Fruit fly (Drosophila melanogaster) whole organism, adult: Measurements from ENCODE around the gene vas.

Source experiments
- CG11617 ChIP-seq: fragments of 200-800 bp; sonication (Bioruptor generic); optimal IDR thresholded peaks from 2 replicates; lab custom pipeline; 2017; ENCODE audit warnings: mild to moderate bottlenecking, missing biosample characterization, missing genetic modification reagents, missing genetic modification characterization
- CG12768 ChIP-seq: fragments of 200-800 bp; sonication (Bioruptor generic); optimal IDR thresholded peaks from 2 replicates; lab custom pipeline; 2017; ENCODE audit warnings: missing biosample characterization, missing genetic modification characterization, mild to moderate bottlenecking, moderate library complexity, missing genetic modification reagents
- CG14711 ChIP-seq: fragments of 200-800 bp; sonication (Bioruptor generic); optimal IDR thresholded peaks from 2 replicates; lab custom pipeline; 2018; ENCODE audit warnings: missing biosample characterization, mild to moderate bottlenecking, missing genetic modification characterization, moderate library complexity
- CG1620 ChIP-seq: fragments of 200-800 bp; sonication (Bioruptor generic); optimal IDR thresholded peaks from 2 replicates; lab custom pipeline; 2016; ENCODE audit warnings: missing biosample characterization, missing genetic modification characterization
- CG33017 ChIP-seq: fragments of 200-800 bp; sonication (Bioruptor generic); optimal IDR thresholded peaks from 2 replicates; lab custom pipeline; 2018; ENCODE audit warnings: missing biosample characterization, mild to moderate bottlenecking, missing genetic modification characterization, moderate library complexity
- CG5204 ChIP-seq: fragments of 200-800 bp; sonication (Bioruptor generic); optimal IDR thresholded peaks from 2 replicates; lab custom pipeline; 2016; ENCODE audit warnings: missing biosample characterization, missing genetic modification characterization
- CG7045 ChIP-seq: fragments of 200-800 bp; sonication (Bioruptor generic); optimal IDR thresholded peaks from 2 replicates; lab custom pipeline; 2017; ENCODE audit warnings: missing biosample characterization, mild to moderate bottlenecking, missing genetic modification characterization
- CG7101 ChIP-seq: fragments of 200-800 bp; sonication (Bioruptor generic); optimal IDR thresholded peaks from 2 replicates; lab custom pipeline; 2018; ENCODE audit warnings: missing biosample characterization, mild to moderate bottlenecking, missing genetic modification characterization, moderate library complexity
- Clk ChIP-seq: fragments of 200-800 bp; sonication (Bioruptor generic); optimal IDR thresholded peaks from 2 replicates; lab custom pipeline; 2017; ENCODE audit warnings: missing biosample characterization, missing genetic modification characterization
- Crg-1 ChIP-seq: fragments of 200-800 bp; sonication (Bioruptor generic); optimal IDR thresholded peaks from 2 replicates; lab custom pipeline; 2016; ENCODE audit warnings: missing biosample characterization, missing genetic modification characterization
- Hr96 ChIP-seq: fragments of 200-800 bp; sonication (Bioruptor generic); optimal IDR thresholded peaks from 2 replicates; lab custom pipeline; 2016; ENCODE audit warnings: missing biosample characterization, missing genetic modification characterization
- Mnt ChIP-seq: fragments of 200-800 bp; sonication (Bioruptor generic); optimal IDR thresholded peaks from 2 replicates; lab custom pipeline; 2016; ENCODE audit warnings: missing biosample characterization, mild to moderate bottlenecking, missing genetic modification characterization
- bab1 ChIP-seq: fragments of 200-800 bp; sonication (Bioruptor generic); optimal IDR thresholded peaks from 3 replicates; lab custom pipeline; 2019; ENCODE audit warnings: missing biosample characterization, mild to moderate bottlenecking, missing genetic modification characterization, moderate library complexity
- cic ChIP-seq: fragments of 200-800 bp; sonication (Bioruptor generic); optimal IDR thresholded peaks from 2 replicates; lab custom pipeline; 2017; ENCODE audit warnings: missing biosample characterization, mild to moderate bottlenecking, missing genetic modification characterization, moderate library complexity
- cnc ChIP-seq, 2 experiments: fragments of >200 bp; optimal IDR thresholded peaks; 2 replicates each; lab custom pipeline; 2017
- kay ChIP-seq: fragments of 200-800 bp; sonication (Bioruptor generic); peaks from one replicate; lab custom pipeline; 2016; ENCODE audit warnings: missing biosample characterization, missing genetic modification characterization, borderline replicate concordance
- ovo ChIP-seq: fragments of 200-800 bp; sonication (Bioruptor generic); optimal IDR thresholded peaks from 2 replicates; lab custom pipeline; 2016; ENCODE audit warnings: missing biosample characterization, missing genetic modification characterization
- pad ChIP-seq: fragments of 200-800 bp; sonication (Bioruptor generic); optimal IDR thresholded peaks from 3 replicates; lab custom pipeline; 2017; ENCODE audit warnings: missing biosample characterization, missing genetic modification characterization, mild to moderate bottlenecking, moderate library complexity, missing genetic modification reagents
- tj ChIP-seq: fragments of 200-800 bp; sonication (Bioruptor generic); optimal IDR thresholded peaks from 3 replicates; lab custom pipeline; 2017; ENCODE audit warnings: missing biosample characterization, mild to moderate bottlenecking, missing genetic modification characterization, moderate library complexity
- toe ChIP-seq: fragments of 200-800 bp; sonication (Bioruptor generic); optimal IDR thresholded peaks from 2 replicates; lab custom pipeline; 2016; ENCODE audit warnings: missing biosample characterization, missing genetic modification characterization

The vas gene

DNA sequence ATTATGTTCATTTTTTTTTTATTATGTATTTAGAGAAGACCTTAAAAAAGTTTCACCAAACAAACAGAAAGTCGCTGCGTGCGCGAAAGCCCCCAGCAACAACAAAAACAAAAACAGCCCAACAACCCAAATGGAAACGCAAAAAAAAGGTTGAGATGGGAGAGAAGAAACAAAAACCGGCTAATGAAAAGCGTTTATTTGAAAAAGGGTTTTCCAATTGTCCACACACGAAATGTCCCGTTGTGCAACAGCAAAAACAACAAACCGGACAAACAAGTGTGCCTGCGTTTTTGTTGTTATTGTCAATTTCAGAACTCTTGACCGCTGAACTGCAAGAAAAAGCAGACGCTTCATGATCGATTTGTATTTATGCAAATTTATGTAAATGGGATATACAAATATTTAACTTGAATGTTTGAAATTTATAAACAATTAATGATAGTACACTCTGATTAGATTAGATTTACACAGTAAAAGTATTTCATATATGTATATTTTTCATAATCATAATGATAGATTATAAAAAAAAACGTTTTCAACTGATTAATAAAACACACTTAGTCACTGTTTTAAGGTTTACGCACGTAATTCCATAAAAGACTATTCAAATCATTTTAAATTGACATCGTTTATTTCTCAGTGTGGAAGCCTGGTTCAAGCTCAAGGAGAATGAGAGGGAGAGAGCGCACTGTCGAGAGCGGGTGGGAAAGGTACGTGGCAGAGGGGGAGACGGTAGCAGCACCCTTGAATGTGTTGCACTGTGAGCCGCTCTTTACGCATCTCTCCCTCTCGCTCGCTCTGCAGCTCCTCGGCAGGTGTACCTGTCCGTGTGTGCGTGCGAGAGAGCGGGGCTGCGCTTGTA lies 4.9 kb upstream of the vas start:
- TF ChIP-seq Hr96 (GFP tag; lab: Kevin White, UChicago), result peak; percentile 19
- peak; percentile 7 for TF ChIP-seq tj (GFP tag; lab: Kevin White, UChicago)
- TF ChIP-seq CG11617, result peak; percentile 40
- peak; percentile 56 for TF ChIP-seq CG14711 (tag; lab: Kevin White, UChicago)
- peak; percentile 25 for TF ChIP-seq toe
- TF ChIP-seq Crg-1 (GFP tag; lab: Kevin White, UChicago), result no peak
- peak; percentile 30 for TF ChIP-seq Mnt
- TF ChIP-seq bab1 (GFP tag; lab: Kevin White, UChicago), result peak; percentile 30
- peak; percentile 48 for TF ChIP-seq CG7101
- peak; percentile 21 for TF ChIP-seq ovo (GFP tag; lab: Kevin White, UChicago)
- TF ChIP-seq CG12768 (GFP tag; lab: Kevin White, UChicago), result peak; percentile 56
- no peak for TF ChIP-seq CG5204 (GFP tag; lab: Kevin White, UChicago)
- TF ChIP-seq pad (GFP tag; lab: Kevin White, UChicago), result peak; percentile 91
- TF ChIP-seq CG7045 (GFP tag; lab: Kevin White, UChicago), result peak; percentile 54
- TF ChIP-seq kay (GFP tag; lab: Kevin White, UChicago), result peak; percentile 66
- no peak for TF ChIP-seq CG1620 (GFP tag; lab: Kevin White, UChicago)

DNA sequence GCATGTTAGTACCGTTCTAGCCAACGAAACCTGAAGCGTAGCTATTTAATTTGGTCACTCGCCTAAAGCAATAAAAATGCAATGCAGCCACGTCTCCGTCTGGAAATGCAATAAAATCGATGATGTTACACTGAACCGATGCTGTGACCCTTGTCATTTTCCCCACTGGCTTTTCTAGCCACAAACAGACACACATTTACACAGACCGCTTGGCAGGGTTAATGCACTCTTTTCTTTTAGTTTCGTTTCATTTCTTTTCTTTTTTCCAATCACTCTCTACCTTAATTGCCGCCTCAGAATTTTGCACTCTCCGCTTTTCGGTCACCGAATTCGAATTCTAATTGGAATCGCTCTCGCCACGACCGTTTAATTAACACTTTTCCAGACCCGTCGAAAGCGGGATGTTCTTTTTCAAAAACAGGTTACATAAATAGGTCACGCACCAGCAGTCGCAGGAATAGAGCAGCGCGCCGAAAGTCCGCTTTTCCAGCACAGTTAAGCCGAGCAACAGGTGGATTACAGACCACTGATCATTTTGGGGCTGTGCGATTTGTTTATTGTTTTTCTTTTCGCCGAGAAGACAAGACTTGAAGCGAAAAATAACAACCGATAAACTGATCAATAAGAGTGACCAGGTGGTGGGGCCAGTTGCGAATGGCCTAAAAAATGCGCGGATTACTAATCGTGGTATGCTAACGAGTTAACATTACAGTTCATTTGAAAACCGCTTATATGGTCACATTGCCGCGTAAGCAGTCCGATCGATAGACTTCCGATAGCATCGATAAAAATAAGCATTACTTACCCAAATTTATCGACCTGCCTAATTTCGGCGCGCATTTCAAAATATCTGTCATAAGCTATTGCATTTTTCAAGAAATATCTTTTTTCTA lies 4.0 kb upstream of the vas start, which contains the start of gene ck:
Gene ck, minus strand, starts transcription at position 638 of the 893 bp plus-strand sequence.
- TF ChIP-seq bab1 (GFP tag; lab: Kevin White, UChicago), result peak; percentile 10
- TF ChIP-seq CG14711 (tag; lab: Kevin White, UChicago), result no peak
- TF ChIP-seq pad (GFP tag; lab: Kevin White, UChicago), result peak; percentile 1
- no peak for TF ChIP-seq Crg-1 (GFP tag; lab: Kevin White, UChicago)

DNA sequence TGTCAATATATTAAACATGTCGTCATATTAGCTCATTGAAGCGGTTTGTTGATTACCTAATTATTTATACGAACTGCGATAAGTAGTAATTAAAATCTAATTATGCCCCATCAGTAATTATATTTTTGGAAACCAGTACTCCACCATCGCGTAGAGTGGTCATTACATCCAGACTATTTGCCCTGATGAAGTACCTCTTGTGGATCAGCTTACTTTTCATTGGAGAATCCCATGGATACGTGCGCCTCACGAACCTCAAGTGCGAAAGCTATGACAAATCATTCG lies 3.4 kb upstream of the vas start, which contains the start of gene CG33679:
Gene CG33679, plus strand, starts transcription at position 186 of the 285 bp plus-strand sequence.
- TF ChIP-seq CG7045 (GFP tag; lab: Kevin White, UChicago), result no peak
- TF ChIP-seq CG11617, result no peak
- no peak for TF ChIP-seq cic (GFP tag; lab: Kevin White, UChicago)
- no peak for TF ChIP-seq ovo (GFP tag; lab: Kevin White, UChicago)
- no peak for TF ChIP-seq CG14711 (tag; lab: Kevin White, UChicago)
- no peak for TF ChIP-seq CG1620 (GFP tag; lab: Kevin White, UChicago)
- TF ChIP-seq Crg-1 (GFP tag; lab: Kevin White, UChicago), result no peak
- TF ChIP-seq bab1 (GFP tag; lab: Kevin White, UChicago), result no peak
- no peak for TF ChIP-seq CG33017 (tag; lab: Kevin White, UChicago)
- TF ChIP-seq CG7101, result no peak

DNA sequence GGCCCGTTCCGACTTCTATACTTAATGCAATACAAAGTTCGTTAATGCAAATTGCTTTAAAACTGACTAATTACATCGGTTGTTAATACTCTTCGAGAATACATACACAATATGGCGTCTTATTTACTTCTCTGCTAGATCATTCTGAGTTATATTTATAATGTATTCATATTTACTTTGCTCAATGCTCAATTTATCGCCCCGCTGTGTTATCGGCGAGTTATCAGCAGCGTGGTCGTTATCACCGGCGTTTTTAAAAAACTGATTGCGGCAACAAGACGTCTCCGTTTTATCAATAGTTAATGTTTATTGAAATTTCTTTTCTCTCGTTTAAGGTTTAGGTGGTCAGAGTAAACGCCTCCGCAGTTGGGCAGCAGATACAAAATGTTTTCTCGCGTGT lies 2.5 kb upstream of the vas start:
- TF ChIP-seq pad (GFP tag; lab: Kevin White, UChicago), result no peak
- no peak for TF ChIP-seq Clk (GFP tag; lab: Kevin White, UChicago)
- TF ChIP-seq kay (GFP tag; lab: Kevin White, UChicago), result peak; percentile 74
- no peak for TF ChIP-seq CG14711 (tag; lab: Kevin White, UChicago)
- no peak for TF ChIP-seq bab1 (GFP tag; lab: Kevin White, UChicago)
- TF ChIP-seq CG11617, result no peak
- TF ChIP-seq cic (GFP tag; lab: Kevin White, UChicago), result no peak

DNA sequence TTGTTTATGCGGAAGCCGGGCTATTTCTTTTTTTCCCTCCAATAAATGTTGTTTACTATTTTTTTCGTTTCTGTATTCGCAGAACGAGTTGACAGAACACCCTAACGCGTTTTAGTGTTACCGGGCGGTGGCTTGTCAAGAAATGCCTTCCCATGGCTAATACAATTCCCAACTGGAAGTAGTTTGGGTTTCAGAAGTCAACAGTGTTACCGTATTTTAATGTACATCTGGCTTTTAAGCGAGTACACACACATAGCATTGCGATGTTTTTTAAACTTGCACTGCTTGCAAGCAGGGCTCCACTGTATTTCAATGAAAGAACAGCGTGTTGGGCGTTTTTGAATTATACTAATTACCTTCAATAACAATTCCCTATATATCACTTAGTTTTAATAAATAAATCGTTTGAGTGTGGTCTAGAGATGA lies 863 bp upstream of the vas start, which contains the start of gene TfIIS:
Gene TfIIS, minus strand, starts transcription at position 178 of the 426 bp plus-strand sequence.
- peak; percentile 10 for TF ChIP-seq Mnt
- TF ChIP-seq cnc (optimal IDR thresholded peaks at IDR 0.05; lab: Kevin White, UChicago), result no peak
- no peak for TF ChIP-seq Crg-1 (GFP tag; lab: Kevin White, UChicago)
- no peak for TF ChIP-seq CG12768 (GFP tag; lab: Kevin White, UChicago)

DNA sequence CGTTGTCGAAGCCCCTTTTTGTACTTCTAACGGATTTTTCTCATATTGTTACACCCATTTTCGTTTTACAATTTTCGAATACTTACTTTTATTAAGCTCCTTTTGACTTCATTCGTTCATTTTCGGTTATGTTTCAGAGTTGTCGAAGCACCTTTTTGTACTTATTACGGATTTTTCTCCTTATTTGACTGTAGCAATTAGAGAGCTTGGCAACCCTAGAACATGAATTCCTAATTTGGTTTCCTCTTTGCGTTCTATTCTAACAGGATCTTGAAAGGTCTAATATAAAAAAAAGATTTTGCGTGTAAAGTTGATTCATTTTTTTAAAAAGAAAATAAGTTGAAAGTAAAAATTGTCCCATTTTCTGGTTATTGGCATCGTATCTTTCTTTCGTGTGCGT lies 639 bp downstream of the vas start:
- TF ChIP-seq Hr96 (GFP tag; lab: Kevin White, UChicago) (no peak), pad (GFP tag; lab: Kevin White, UChicago) (peak; percentile 42), Clk (GFP tag; lab: Kevin White, UChicago) (no peak), ovo (GFP tag; lab: Kevin White, UChicago) (peak; percentile 41), CG14711 (tag; lab: Kevin White, UChicago) (peak; percentile 91), CG11617 (no peak), kay (GFP tag; lab: Kevin White, UChicago) (no peak)
